Worm (Caenorhabditis elegans): Measurements from ENCODE around the gene arx-5.

arx-5 gene

ce11 chrIII:12841328-12841727, 23.4 kb upstream of the arx-5 start:
- peak; percentile 44 for TF ChIP-seq swsn-7 (tag; optimal IDR thresholded peaks at IDR 0.05)
- no peak for TF ChIP-seq ceh-90 (tag; optimal IDR thresholded peaks at IDR 0.05)
- TF ChIP-seq fkh-8 (tag; optimal IDR thresholded peaks at IDR 0.05) = peak; percentile 85
- TF ChIP-seq nhr-237 (tag; optimal IDR thresholded peaks at IDR 0.05) = no peak
- TF ChIP-seq isw-1 (GFP tag; IDR thresholded peaks at IDR 0.05) = no peak
- no peak for TF ChIP-seq efl-3 (GFP tag; optimal IDR thresholded peaks at IDR 0.05)
- peak; percentile 55 to 61 for TF ChIP-seq lsy-2 (tag; optimal IDR thresholded peaks at IDR 0.05)
- no peak for TF ChIP-seq Y116A8C.19 (tag; optimal IDR thresholded peaks at IDR 0.05; ENCODE audit: borderline replicate concordance)
- peak; percentile 62 for TF ChIP-seq unc-86 (tag; optimal IDR thresholded peaks at IDR 0.05)
- no peak for TF ChIP-seq rnt-1 (tag; optimal IDR thresholded peaks at IDR 0.05)
- TF ChIP-seq aly-2 (tag; optimal IDR thresholded peaks at IDR 0.05) = no peak
- TF ChIP-seq dsc-1 (tag; optimal IDR thresholded peaks at IDR 0.05) = peak; percentile 47
- no peak for TF ChIP-seq snpc-4 (tag; optimal IDR thresholded peaks at IDR 0.05)
- peak; percentile 21 for TF ChIP-seq C16A3.4 (tag; optimal IDR thresholded peaks at IDR 0.05)
- TF ChIP-seq ceh-82 (tag; optimal IDR thresholded peaks at IDR 0.05) = no peak
- no peak for TF ChIP-seq mef-2 (tag; optimal IDR thresholded peaks at IDR 0.05)
- TF ChIP-seq C34B4.2 (tag; optimal IDR thresholded peaks at IDR 0.05) = no peak
- TF ChIP-seq blmp-1 (tag; optimal IDR thresholded peaks at IDR 0.05) = peak; percentile 92
- TF ChIP-seq irx-1 (tag; optimal IDR thresholded peaks at IDR 0.05) = no peak
- TF ChIP-seq fos-1 (tag; optimal IDR thresholded peaks at IDR 0.05) = no peak
- no peak for TF ChIP-seq hlh-17 (GFP tag; optimal IDR thresholded peaks at IDR 0.05; ENCODE audit: borderline replicate concordance)
- TF ChIP-seq hlh-4 (tag; optimal IDR thresholded peaks at IDR 0.05) = no peak
- TF ChIP-seq skn-1 (tag; optimal IDR thresholded peaks at IDR 0.05) = peak; percentile 30
- TF ChIP-seq nhr-85 (tag) = peak; percentile 98
- peak; percentile 22 to 34 (median 28) for TF ChIP-seq dpl-1 (GFP tag; optimal IDR thresholded peaks at IDR 0.05)
- no peak for TF ChIP-seq pqm-1 (tag; optimal IDR thresholded peaks at IDR 0.05)
- no peak for TF ChIP-seq lir-3 (tag; optimal IDR thresholded peaks at IDR 0.05; ENCODE audit: poor library complexity)
- no peak for TF ChIP-seq sptf-1 (tag; optimal IDR thresholded peaks at IDR 0.05)
- no peak for TF ChIP-seq fkh-4 (tag; optimal IDR thresholded peaks at IDR 0.05; ENCODE audit: borderline replicate concordance)
- peak; percentile 36 for TF ChIP-seq elt-2 (tag; optimal IDR thresholded peaks at IDR 0.05)
- TF ChIP-seq mdl-1 (tag; optimal IDR thresholded peaks at IDR 0.05) = peak in 1 of 2 experiments; percentile 9
- no peak for TF ChIP-seq ceh-88 (GFP tag; IDR thresholded peaks at IDR 0.05)
- no peak for TF ChIP-seq tlp-1 (tag; optimal IDR thresholded peaks at IDR 0.05)
- TF ChIP-seq fkh-10 (GFP tag; optimal IDR thresholded peaks at IDR 0.05) = peak; percentile 8
- no peak for TF ChIP-seq nhr-28 (tag; optimal IDR thresholded peaks at IDR 0.05)
- TF ChIP-seq nhr-90 (tag; optimal IDR thresholded peaks at IDR 0.05; ENCODE audit: poor library complexity) = peak; percentile 68
- no peak for TF ChIP-seq pax-3 (tag; optimal IDR thresholded peaks at IDR 0.05)
- peak in 2 of 6 experiments; percentile 26 to 62 for TF ChIP-seq elt-3 (tag; optimal IDR thresholded peaks at IDR 0.05)
- TF ChIP-seq nhr-20 (tag; optimal IDR thresholded peaks at IDR 0.05) = peak; percentile 73
- TF ChIP-seq pag-3 (tag; optimal IDR thresholded peaks at IDR 0.05; ENCODE audit: borderline replicate concordance, insufficient read depth) = no peak
- TF ChIP-seq zag-1 (tag; optimal IDR thresholded peaks at IDR 0.05) = no peak
- no peak for TF ChIP-seq hpl-2 (GFP tag; optimal IDR thresholded peaks at IDR 0.05)
- no peak for TF ChIP-seq nhr-77 (tag; optimal IDR thresholded peaks at IDR 0.05)
- no peak for TF ChIP-seq unc-130 (tag; optimal IDR thresholded peaks at IDR 0.05)
- no peak for TF ChIP-seq C04F5.9 (tag; optimal IDR thresholded peaks at IDR 0.05)
- TF ChIP-seq tbx-2 (tag; optimal IDR thresholded peaks at IDR 0.05) = peak; percentile 14
- TF ChIP-seq mep-1 (tag; optimal IDR thresholded peaks at IDR 0.05) = peak; percentile 64
- TF ChIP-seq nhr-47 (tag; optimal IDR thresholded peaks at IDR 0.05) = peak; percentile 82
- TF ChIP-seq aha-1 (tag; optimal IDR thresholded peaks at IDR 0.05) = no peak
- peak; percentile 40 to 46 for TF ChIP-seq lin-35 (GFP tag; optimal IDR thresholded peaks at IDR 0.05)
- no peak for TF ChIP-seq ztf-11 (tag; optimal IDR thresholded peaks at IDR 0.05)
- TF ChIP-seq ama-1 (optimal IDR thresholded peaks at IDR 0.05) = no peak
- TF ChIP-seq lin-39 (tag; optimal IDR thresholded peaks at IDR 0.05) = peak; percentile 18
- TF ChIP-seq sox-4 (tag; optimal IDR thresholded peaks at IDR 0.05) = peak; percentile 3

Measured in whole organism, L1 larva.